Worm (Caenorhabditis elegans) whole organism, midembryonic: ENCODE data around the gene gpx-5.

ENCODE experiments used
- T22C8.4 ChIP-seq: fragments of 200-800 bp; sonication (Bioruptor generic); IDR thresholded peaks from 2 replicates; pipeline ENCODE4 v1.3.6; 2022; ENCODE audit warnings: missing genetic modification characterization, missing compliant biosample characterization
- flt-1 ChIP-seq: fragments of 200-800 bp; sonication (Bioruptor generic); IDR thresholded peaks from 2 replicates; pipeline ENCODE4 v1.3.6; 2022; ENCODE audit warnings: missing genetic modification characterization, missing compliant biosample characterization
- tab-1 ChIP-seq: fragments of 200-800 bp; sonication (Bioruptor generic); IDR thresholded peaks from 2 replicates; pipeline ENCODE4 v1.3.6; 2022; ENCODE audit warnings: missing genetic modification characterization, missing compliant biosample characterization

DNA sequence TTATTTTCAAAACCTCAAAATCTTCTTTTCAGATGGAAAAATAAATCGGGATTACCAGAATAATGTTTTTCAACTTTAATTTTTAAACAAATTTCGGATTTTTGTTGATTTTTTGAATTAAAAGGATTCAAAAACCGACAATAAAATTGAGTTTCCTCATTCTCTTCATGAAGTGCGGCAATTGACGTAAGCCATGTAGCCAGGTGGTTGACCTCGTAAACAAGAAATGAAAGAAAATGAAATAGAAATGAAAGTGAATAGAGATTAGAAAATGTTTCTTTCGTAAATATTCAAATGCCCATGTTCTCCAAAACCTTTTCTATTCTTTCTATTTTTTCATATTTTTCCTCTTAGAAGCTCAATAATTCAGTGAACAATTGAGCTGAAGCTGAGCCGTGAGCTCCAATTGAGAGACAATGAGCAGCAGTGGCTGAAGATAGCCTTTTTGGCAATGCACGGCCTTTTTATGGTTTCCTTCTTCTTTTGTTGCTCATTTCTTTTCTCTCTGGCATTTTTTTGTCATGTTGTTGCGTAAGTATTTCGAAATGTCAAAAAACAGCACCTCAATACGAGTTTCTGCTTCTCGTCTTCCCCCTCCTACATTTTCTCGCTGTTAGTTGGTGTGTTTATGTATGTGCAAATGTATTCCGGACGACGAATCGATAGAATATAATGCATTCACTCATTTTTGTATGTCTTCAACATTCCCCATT is 34.7 kb upstream of the gpx-5 start:
- no peak for TF ChIP-seq flt-1
- no peak for TF ChIP-seq tab-1 (GFP tag; lab: Robert Waterston, UW)
- no peak for TF ChIP-seq T22C8.4 (GFP tag; lab: Robert Waterston, UW)
